Worm (Caenorhabditis elegans): ENCODE data around the gene spsb-2.

spsb-2 gene

DNA sequence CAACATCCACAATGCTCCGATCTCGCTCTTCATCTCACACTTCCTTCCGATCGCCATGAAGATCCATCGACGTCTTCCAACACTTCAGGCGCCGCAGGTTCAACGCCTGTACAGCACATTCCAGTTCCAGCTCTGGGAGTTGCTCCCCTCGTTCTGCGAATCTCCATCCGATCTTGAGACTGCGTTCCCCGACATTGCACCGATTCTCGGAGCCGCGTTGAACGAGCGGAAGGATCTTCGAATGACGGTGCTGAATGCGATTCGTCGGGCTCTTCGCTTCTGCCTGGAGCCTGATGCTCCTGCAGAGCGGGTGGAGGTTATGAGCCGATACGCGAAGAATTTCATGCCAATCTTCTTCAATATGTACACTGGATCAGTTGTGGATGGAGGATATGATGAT lies 9.5 kb downstream of the spsb-2 start:
- TF ChIP-seq klf-2 (GFP tag; conservative IDR thresholded peaks at IDR 0.05), result no peak
- TF ChIP-seq med-1 (GFP tag; optimal IDR thresholded peaks at IDR 0.05; ENCODE audit: insufficient read depth), result no peak
- no peak for TF ChIP-seq ztf-23 (GFP tag; IDR thresholded peaks at IDR 0.05)
- TF ChIP-seq ztf-29 (GFP tag; IDR thresholded peaks at IDR 0.05), result no peak
- no peak for TF ChIP-seq flt-1 (GFP tag; IDR thresholded peaks at IDR 0.05)

DNA sequence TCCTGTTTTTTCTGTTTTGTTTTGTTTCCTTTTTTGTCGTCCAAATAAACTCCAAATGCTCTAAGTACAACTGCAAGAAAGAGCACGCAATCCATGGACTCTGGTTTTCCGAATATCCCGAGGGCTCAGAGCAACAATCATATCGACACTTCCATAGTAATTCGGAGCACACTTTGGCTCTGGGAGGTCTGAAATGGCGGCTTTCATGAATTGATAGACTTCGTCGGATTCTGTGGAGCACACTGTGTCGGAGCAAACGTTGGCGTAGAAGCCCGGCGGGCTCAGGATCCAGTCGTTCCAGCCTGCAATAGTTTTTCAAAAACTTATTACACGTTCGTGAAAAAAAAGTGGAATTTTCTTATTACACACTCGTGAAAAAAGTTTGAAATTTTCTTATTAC lies 14.7 kb downstream of the spsb-2 start:
- TF ChIP-seq ref-1 (GFP tag; conservative IDR thresholded peaks at IDR 0.05) (no peak), klf-2 (GFP tag; conservative IDR thresholded peaks at IDR 0.05) (no peak), ztf-29 (GFP tag; IDR thresholded peaks at IDR 0.05) (no peak), med-1 (GFP tag; optimal IDR thresholded peaks at IDR 0.05; ENCODE audit: insufficient read depth) (no peak), T22C8.4 (GFP tag; IDR thresholded peaks at IDR 0.05) (no peak), flt-1 (GFP tag; IDR thresholded peaks at IDR 0.05) (no peak), tab-1 (GFP tag; IDR thresholded peaks at IDR 0.05) (no peak), cog-1 (tag; optimal IDR thresholded peaks at IDR 0.05) (no peak), ztf-23 (GFP tag; IDR thresholded peaks at IDR 0.05) (no peak)

DNA sequence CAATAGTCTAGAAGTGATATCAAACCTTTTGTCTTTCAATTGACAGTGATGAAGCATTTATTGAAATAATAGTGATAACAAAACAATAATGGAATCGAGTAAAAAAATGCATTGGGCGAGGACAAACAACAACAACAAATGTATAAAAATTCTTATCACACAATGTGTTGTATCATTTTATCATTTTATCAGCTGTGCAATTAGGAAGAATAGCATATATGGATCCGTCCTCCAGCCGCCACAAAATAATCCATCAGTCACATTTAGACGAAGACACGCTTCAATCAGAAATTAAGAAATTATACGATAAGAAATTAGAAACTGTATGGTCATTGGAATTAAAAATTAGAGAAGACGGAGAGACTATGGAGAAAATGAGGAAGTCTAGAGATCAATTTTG lies 21.4 kb downstream of the spsb-2 start, which contains the start of gene tig-3:
Gene tig-3 (minus strand): TSS at position 200 of the 400 bp plus-strand sequence.
- TF ChIP-seq tab-1 (GFP tag; IDR thresholded peaks at IDR 0.05), result no peak
- TF ChIP-seq cog-1 (tag; optimal IDR thresholded peaks at IDR 0.05), result no peak

DNA sequence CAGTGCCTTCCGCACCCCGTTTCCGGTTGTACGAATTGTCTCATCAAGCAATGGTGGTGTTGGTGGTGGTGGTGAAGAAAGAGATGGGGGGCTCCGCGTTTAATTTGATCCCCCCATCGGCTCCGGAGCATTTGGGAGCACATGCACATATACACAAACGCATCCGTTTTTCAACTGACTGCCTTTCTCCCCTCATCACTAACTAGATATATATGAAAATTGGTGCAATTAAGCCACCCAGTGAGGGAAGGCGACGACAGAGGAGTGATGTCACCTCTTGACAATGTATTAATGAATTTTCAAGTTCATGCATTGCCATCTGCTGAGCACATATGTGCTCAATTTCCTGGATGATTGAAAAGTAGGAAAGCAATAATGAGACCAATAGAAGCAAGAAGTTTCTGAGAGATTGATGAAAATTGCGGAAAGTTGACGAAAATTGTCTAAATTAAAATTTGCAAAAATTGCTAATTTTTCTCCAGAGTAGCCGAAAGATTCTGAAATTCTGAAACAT lies 23.9 kb downstream of the spsb-2 start:
- TF ChIP-seq flt-1 (GFP tag; IDR thresholded peaks at IDR 0.05), result no peak
- no peak for TF ChIP-seq med-1 (GFP tag; optimal IDR thresholded peaks at IDR 0.05; ENCODE audit: insufficient read depth)
- TF ChIP-seq tab-1 (GFP tag; IDR thresholded peaks at IDR 0.05), result no peak
- no peak for TF ChIP-seq ref-1 (GFP tag; conservative IDR thresholded peaks at IDR 0.05)
- TF ChIP-seq T22C8.4 (GFP tag; IDR thresholded peaks at IDR 0.05), result no peak
- TF ChIP-seq ztf-23 (GFP tag; IDR thresholded peaks at IDR 0.05), result no peak
- TF ChIP-seq cog-1 (tag; optimal IDR thresholded peaks at IDR 0.05), result no peak
- TF ChIP-seq klf-2 (GFP tag; conservative IDR thresholded peaks at IDR 0.05), result no peak
- TF ChIP-seq ztf-29 (GFP tag; IDR thresholded peaks at IDR 0.05), result no peak

DNA sequence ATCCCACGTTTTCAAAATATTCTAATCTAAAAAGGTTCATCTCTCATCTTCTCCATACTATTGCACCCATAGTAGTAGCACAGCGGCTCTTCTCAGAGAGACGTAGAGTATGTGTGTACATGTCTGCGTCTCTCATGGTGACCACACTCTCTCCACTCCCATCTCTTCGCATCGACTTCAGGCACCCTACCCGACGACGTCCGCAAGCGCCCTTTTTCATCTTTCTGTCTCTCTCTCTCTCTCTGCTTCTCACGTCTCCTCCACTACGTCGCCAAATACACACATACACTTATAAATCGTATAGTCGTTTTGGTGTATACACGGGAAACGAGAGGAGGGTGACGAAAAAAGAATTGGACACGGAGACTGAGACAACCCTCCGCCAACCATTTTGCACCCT lies 25.7 kb downstream of the spsb-2 start:
- TF ChIP-seq cog-1 (tag; optimal IDR thresholded peaks at IDR 0.05), result peak; percentile 64
- no peak for TF ChIP-seq tab-1 (GFP tag; IDR thresholded peaks at IDR 0.05)
- no peak for TF ChIP-seq ref-1 (GFP tag; conservative IDR thresholded peaks at IDR 0.05)
- TF ChIP-seq klf-2 (GFP tag; conservative IDR thresholded peaks at IDR 0.05), result no peak
- no peak for TF ChIP-seq med-1 (GFP tag; optimal IDR thresholded peaks at IDR 0.05; ENCODE audit: insufficient read depth)
- TF ChIP-seq ztf-29 (GFP tag; IDR thresholded peaks at IDR 0.05), result no peak
- no peak for TF ChIP-seq ztf-23 (GFP tag; IDR thresholded peaks at IDR 0.05)
- TF ChIP-seq T22C8.4 (GFP tag; IDR thresholded peaks at IDR 0.05), result no peak
- 0 out of 2 replicates have a peak, but pooled peaks have one; percentile 32 for TF ChIP-seq flt-1 (GFP tag; IDR thresholded peaks at IDR 0.05)

DNA sequence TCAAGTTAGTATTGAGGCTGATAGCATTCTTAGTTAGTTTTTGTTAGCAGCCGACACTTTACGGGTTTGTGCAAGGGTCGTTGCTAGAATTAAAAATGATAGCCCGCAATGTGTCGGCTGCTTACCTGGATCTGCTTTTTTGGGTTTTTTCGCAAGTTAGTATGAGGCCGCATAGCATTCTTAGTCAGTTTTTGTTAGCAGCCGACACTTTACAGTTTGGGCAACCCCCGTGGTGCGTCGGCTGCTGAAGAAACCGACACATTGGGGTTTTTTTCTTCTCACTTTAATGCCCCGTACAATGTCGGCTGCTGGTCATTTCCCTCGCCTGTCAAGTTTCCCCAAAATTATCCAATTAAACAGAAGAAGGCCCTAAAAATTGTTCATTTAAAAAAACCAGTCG lies 26.8 kb downstream of the spsb-2 start:
- TF ChIP-seq klf-2 (GFP tag; conservative IDR thresholded peaks at IDR 0.05), result no peak
- TF ChIP-seq cog-1 (tag; optimal IDR thresholded peaks at IDR 0.05), result no peak
- TF ChIP-seq med-1 (GFP tag; optimal IDR thresholded peaks at IDR 0.05; ENCODE audit: insufficient read depth), result no peak
- TF ChIP-seq T22C8.4 (GFP tag; IDR thresholded peaks at IDR 0.05), result no peak
- TF ChIP-seq ref-1 (GFP tag; conservative IDR thresholded peaks at IDR 0.05), result no peak
- no peak for TF ChIP-seq ztf-29 (GFP tag; IDR thresholded peaks at IDR 0.05)
- TF ChIP-seq ztf-23 (GFP tag; IDR thresholded peaks at IDR 0.05), result no peak
- no peak for TF ChIP-seq tab-1 (GFP tag; IDR thresholded peaks at IDR 0.05)
- TF ChIP-seq flt-1 (GFP tag; IDR thresholded peaks at IDR 0.05), result no peak

DNA sequence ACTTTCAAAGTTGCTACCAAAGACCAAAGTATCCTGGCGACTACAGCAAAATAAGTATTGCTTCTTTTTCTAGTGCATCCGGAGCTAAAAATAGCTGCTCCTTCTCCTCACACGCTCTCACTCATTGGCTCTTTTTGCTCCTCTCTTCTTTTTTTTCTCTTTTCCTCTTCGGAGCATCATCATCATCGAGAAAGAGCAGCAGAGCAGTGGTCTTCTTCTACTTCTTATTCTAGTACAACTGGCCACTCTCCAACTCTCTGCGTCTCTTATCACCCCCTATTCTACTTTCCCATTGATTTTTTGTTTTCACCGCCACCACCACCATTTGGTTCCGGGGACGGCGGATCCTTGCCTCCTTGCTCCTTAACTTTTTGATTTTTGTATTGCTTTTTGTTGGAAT lies 28.5 kb downstream of the spsb-2 start:
- TF ChIP-seq ztf-29 (GFP tag; IDR thresholded peaks at IDR 0.05), result no peak
- no peak for TF ChIP-seq tab-1 (GFP tag; IDR thresholded peaks at IDR 0.05)
- TF ChIP-seq med-1 (GFP tag; optimal IDR thresholded peaks at IDR 0.05; ENCODE audit: insufficient read depth), result no peak
- no peak for TF ChIP-seq ref-1 (GFP tag; conservative IDR thresholded peaks at IDR 0.05)
- no peak for TF ChIP-seq ztf-23 (GFP tag; IDR thresholded peaks at IDR 0.05)
- TF ChIP-seq klf-2 (GFP tag; conservative IDR thresholded peaks at IDR 0.05), result no peak
- TF ChIP-seq flt-1 (GFP tag; IDR thresholded peaks at IDR 0.05), result no peak
- no peak for TF ChIP-seq cog-1 (tag; optimal IDR thresholded peaks at IDR 0.05)
- no peak for TF ChIP-seq T22C8.4 (GFP tag; IDR thresholded peaks at IDR 0.05)

DNA sequence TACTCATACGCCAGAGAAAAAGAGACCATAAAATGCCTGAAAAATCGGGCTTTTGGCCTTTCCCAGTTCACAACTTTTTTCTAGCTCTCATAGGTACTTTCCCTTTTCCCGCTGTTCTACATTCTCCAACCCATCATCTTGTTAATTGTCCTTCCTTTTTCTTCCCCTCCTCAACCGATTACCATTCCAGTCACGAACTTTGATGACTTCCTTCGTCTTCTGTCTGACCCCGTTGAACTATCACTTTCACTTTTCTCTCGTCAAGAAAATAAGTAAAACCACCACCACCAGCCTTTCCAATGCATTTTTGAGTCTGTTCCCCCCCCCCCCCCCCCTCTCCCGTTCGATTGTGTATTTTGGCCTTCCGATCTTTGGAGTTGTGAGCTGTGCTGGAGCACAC lies 30.4 kb downstream of the spsb-2 start:
- TF ChIP-seq tab-1 (GFP tag; IDR thresholded peaks at IDR 0.05) (no peak), ztf-23 (GFP tag; IDR thresholded peaks at IDR 0.05) (no peak), klf-2 (GFP tag; conservative IDR thresholded peaks at IDR 0.05) (no peak), T22C8.4 (GFP tag; IDR thresholded peaks at IDR 0.05) (no peak), med-1 (GFP tag; optimal IDR thresholded peaks at IDR 0.05; ENCODE audit: insufficient read depth) (no peak), flt-1 (GFP tag; IDR thresholded peaks at IDR 0.05) (no peak), cog-1 (tag; optimal IDR thresholded peaks at IDR 0.05) (no peak)

DNA sequence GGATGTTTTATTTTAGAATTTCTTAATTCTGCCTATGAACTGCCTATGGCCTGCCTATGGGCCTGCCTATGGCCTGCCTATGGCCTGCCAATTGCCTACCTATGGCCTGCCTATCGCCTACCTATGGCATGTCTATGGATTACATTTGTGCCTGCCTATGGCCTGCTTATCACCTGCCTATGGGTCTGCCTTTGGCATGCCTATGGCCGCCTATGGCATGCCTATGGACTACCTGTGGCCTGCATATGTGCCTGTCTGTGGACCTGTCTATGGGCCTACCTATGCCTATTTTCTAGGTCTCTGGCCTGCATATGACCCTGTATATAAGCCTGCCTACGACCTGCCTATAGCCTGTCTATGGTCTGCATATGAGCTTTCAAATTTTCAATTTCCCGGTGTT lies 30.9 kb downstream of the spsb-2 start:
- TF ChIP-seq ztf-23 (GFP tag; IDR thresholded peaks at IDR 0.05) (0 out of 2 replicates have a peak, but pooled peaks have one; percentile 66), med-1 (GFP tag; optimal IDR thresholded peaks at IDR 0.05; ENCODE audit: insufficient read depth) (no peak), T22C8.4 (GFP tag; IDR thresholded peaks at IDR 0.05) (no peak), ref-1 (GFP tag; conservative IDR thresholded peaks at IDR 0.05) (no peak), klf-2 (GFP tag; conservative IDR thresholded peaks at IDR 0.05) (no peak; the same call in 1 of the 2 replicates), cog-1 (tag; optimal IDR thresholded peaks at IDR 0.05) (no peak), ztf-29 (GFP tag; IDR thresholded peaks at IDR 0.05) (no peak), tab-1 (GFP tag; IDR thresholded peaks at IDR 0.05) (0 out of 2 replicates have a peak, but pooled peaks have one; percentile 42), flt-1 (GFP tag; IDR thresholded peaks at IDR 0.05) (no peak)

DNA sequence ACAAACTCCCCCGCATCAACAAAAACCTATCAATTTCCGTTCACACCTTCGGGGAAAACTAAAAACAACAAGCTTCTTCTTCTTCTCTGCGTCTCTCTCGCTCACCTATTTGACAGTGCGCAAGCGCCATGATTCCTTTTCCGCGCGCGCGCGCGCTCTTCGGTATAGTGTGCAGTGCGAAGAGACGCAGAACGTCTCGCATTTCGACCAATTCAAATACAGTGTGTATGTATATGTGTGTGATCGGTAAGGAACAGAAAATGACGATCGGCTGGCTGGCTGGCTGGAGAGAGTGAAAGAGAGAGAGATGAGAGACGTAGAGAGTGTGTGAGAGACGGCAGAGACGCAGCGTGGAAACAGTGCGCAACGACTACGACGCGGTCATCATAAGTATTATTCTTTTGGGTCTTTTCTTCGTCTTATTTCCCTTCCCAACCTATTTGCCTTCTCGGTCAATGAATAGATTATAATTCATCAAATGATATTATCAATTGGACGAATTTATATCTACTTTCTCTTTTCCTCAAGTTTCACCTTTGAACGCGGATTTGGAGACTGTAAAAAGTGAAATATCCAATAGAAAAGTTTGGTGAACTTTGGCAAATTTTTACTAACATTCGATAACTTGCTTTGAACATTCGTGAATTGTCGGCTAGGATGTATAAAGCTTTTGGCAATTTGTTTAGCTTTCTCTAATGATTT lies 33.1 kb downstream of the spsb-2 start:
- TF ChIP-seq T22C8.4 (GFP tag; IDR thresholded peaks at IDR 0.05), result no peak
- no peak for TF ChIP-seq tab-1 (GFP tag; IDR thresholded peaks at IDR 0.05)
- 0 out of 2 replicates have a peak, but pooled peaks have one; percentile 40 for TF ChIP-seq ztf-23 (GFP tag; IDR thresholded peaks at IDR 0.05)
- no peak for TF ChIP-seq klf-2 (GFP tag; conservative IDR thresholded peaks at IDR 0.05)
- TF ChIP-seq cog-1 (tag; optimal IDR thresholded peaks at IDR 0.05), result peak; percentile 77
- TF ChIP-seq ztf-29 (GFP tag; IDR thresholded peaks at IDR 0.05), result peak; percentile 52; the same call in 1 of the 2 replicates

Data from whole organism, midembryonic.